Worm (Caenorhabditis elegans) whole organism, late embryonic: ENCODE measurements around the gene D1086.5.

Source experiments
- C08G9.2 ChIP-seq: sonication (generic microtip); optimal IDR thresholded peaks from 2 replicates; lab custom pipeline; 2016; ENCODE audit warnings: mild to moderate bottlenecking, missing genetic modification characterization, moderate library complexity, missing compliant biosample characterization
- K02D7.2 ChIP-seq: sonication (generic microtip); optimal IDR thresholded peaks from 2 replicates; lab custom pipeline; 2017; ENCODE audit warnings: mild to moderate bottlenecking, missing genetic modification characterization, missing compliant biosample characterization
- dve-1 ChIP-seq: sonication (generic microtip); optimal IDR thresholded peaks from 2 replicates; lab custom pipeline; 2017; ENCODE audit warnings: antibody characterized with exemption, mild to moderate bottlenecking, missing genetic modification characterization, missing compliant biosample characterization
- hlh-13 ChIP-seq: fragments of 200-800 bp; sonication (Bioruptor generic); optimal IDR thresholded peaks from 2 replicates; lab custom pipeline; 2018; ENCODE audit warnings: mild to moderate bottlenecking, missing genetic modification characterization, missing compliant biosample characterization

DNA sequence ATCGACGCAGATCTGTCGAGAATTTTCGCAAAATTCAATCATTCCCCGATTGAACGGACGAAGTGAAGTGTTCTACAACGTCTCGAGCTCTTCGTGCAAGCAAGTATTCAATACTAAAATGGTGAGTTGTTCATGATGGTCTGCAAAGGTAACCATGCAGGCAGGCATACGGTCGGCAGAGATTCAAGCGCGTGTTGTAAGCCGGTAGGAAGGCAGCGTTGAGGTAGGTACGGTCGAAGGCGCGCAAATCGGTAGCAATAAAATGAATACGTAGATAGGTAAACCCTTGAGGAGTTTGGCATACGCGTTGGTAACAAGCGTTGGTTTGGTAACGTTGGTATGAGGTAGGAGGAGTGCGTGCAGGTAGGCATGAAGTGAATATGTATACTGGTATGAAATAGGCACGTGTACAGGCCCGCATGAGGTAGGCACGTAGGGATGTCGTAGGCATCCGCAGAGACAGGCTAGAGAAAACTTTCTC is 22.3 kb downstream of the D1086.5 start, which contains the start of gene D1086.17:
- no peak for TF ChIP-seq K02D7.2 (tag; lab: Kevin White, UChicago)
- TF ChIP-seq hlh-13 (GFP tag; lab: Kevin White, UChicago) = no peak
- no peak for TF ChIP-seq dve-1
- TF ChIP-seq C08G9.2 = no peak
